Worm (Caenorhabditis elegans): ENCODE data around the gene flp-34.

DNA sequence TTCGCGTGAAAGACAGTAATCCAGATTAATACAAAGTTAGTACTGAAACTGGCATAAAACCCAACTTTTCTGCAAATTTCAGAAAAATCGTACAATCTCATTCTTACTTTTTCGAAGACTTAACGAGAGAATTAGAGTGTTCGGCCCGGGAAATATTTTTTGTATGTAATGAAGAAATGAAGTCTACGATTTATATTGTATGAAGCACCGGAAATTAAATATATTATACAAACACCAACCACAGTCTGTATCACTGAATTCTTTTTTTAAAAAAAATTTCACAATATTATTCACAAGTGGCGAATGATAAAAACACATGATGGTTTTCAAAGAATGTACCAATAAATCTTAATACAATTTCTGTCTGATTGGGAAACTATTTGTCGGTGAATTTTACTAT lies 31.3 kb upstream of the flp-34 start, which contains the start of gene str-67:
- TF ChIP-seq ceh-82 (tag; optimal IDR thresholded peaks at IDR 0.05) (no peak), nhr-77 (tag; optimal IDR thresholded peaks at IDR 0.05) (no peak), arid-1 (GFP tag; conservative IDR thresholded peaks at IDR 0.05) (no peak), ceh-44 (GFP tag; IDR thresholded peaks at IDR 0.05) (no peak), mdl-1 (tag; optimal IDR thresholded peaks at IDR 0.05) (no peak), pha-4 (GFP tag; IDR thresholded peaks at IDR 0.05) (no peak), pha-4 (tag; optimal IDR thresholded peaks at IDR 0.05) (no peak), R02D3.7 (tag; optimal IDR thresholded peaks at IDR 0.05) (no peak), daf-19 (GFP tag; conservative IDR thresholded peaks at IDR 0.05) (no peak), ztf-7 (tag; optimal IDR thresholded peaks at IDR 0.05) (no peak), daf-12 (tag; optimal IDR thresholded peaks at IDR 0.05) (no peak), jun-1 (tag; optimal IDR thresholded peaks at IDR 0.05) (no peak), nhr-28 (tag; optimal IDR thresholded peaks at IDR 0.05) (no peak)

Measured in whole organism, L4 larva.